Worm (Caenorhabditis elegans): ENCODE measurements around the gene pigx-1.

DNA sequence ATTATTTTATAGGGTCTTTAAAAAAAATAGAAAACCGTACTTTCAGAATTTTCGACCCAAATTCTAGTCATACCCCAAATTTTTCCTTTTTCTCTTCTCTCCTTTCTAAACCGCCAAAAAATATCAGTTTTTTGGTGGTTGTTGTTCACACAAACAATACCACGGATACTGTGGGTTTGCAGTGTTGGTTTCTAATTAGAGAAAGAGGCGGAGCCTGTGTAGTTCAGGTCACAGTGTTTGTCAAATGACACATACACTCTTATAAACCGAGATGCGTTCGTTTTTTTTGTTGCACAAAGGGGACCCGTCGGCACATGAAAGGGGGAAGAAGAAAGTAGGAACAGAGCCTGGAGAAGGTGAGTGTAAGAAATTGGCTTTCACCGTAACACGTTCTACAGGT lies 24.7 kb downstream of the pigx-1 start, which contains the start of gene lim-6:
- TF ChIP-seq unc-62 (GFP tag; optimal IDR thresholded peaks at IDR 0.05) (no peak), mep-1 (tag; optimal IDR thresholded peaks at IDR 0.05) (no peak), C34B4.2 (tag; optimal IDR thresholded peaks at IDR 0.05) (no peak), nhr-84 (tag; optimal IDR thresholded peaks at IDR 0.05) (no peak), lsy-2 (tag; optimal IDR thresholded peaks at IDR 0.05) (no peak), fos-1 (tag; optimal IDR thresholded peaks at IDR 0.05) (no peak), hlh-17 (GFP tag; optimal IDR thresholded peaks at IDR 0.05; ENCODE audit: borderline replicate concordance) (no peak), nhr-90 (tag; optimal IDR thresholded peaks at IDR 0.05; ENCODE audit: poor library complexity) (no peak), ets-5 (GFP tag; IDR thresholded peaks at IDR 0.05) (no peak), nhr-77 (tag; optimal IDR thresholded peaks at IDR 0.05) (no peak)

All from whole organism, L1 larva.